Worm (Caenorhabditis elegans): ENCODE measurements around the gene srb-13.

ce11 chrII:5177902-5178301 is 20.5 kb upstream of the srb-13 start, which contains the start of gene C27D6.12:
- TF ChIP-seq pqm-1 (tag; optimal IDR thresholded peaks at IDR 0.05): no peak
- no peak for TF ChIP-seq elt-2 (tag; optimal IDR thresholded peaks at IDR 0.05)
- TF ChIP-seq hlh-8 (tag; optimal IDR thresholded peaks at IDR 0.05): no peak
- no peak for TF ChIP-seq ceh-18 (tag; optimal IDR thresholded peaks at IDR 0.05)
